Worm (Caenorhabditis elegans) whole organism, mixed stage, embryonic: ENCODE data around the gene crb-3.

ENCODE experiments used
- M03D4.4 ChIP-seq: sonication (generic microtip); optimal IDR thresholded peaks from 2 replicates; lab custom pipeline; 2017; ENCODE audit warnings: mild to moderate bottlenecking, missing genetic modification characterization, missing compliant biosample characterization
- blmp-1 ChIP-seq: fragments of 150-350 bp; optimal IDR thresholded peaks from 2 replicates; lab custom pipeline; 2014; ENCODE audit warnings: missing biosample characterization, missing genetic modification characterization
- ceh-39 ChIP-seq: fragments of 150-350 bp; optimal IDR thresholded peaks from 2 replicates; lab custom pipeline; 2014; ENCODE audit warnings: missing biosample characterization, missing genetic modification characterization
- ceh-43 ChIP-seq: fragments of 200-800 bp; sonication (Bioruptor generic); optimal IDR thresholded peaks from 2 replicates; lab custom pipeline; 2018; ENCODE audit warnings: mild to moderate bottlenecking, missing genetic modification characterization, moderate library complexity, missing compliant biosample characterization
- ces-1 ChIP-seq: fragments of 150-350 bp; optimal IDR thresholded peaks from 2 replicates; lab custom pipeline; 2014; ENCODE audit warnings: missing biosample characterization, missing genetic modification reagents, missing genetic modification characterization
- drap-1 ChIP-seq: fragments of 200-800 bp; sonication (Bioruptor generic); optimal IDR thresholded peaks from 3 replicates; lab custom pipeline; 2018; ENCODE audit warnings: mild to moderate bottlenecking, missing genetic modification characterization, missing compliant biosample characterization
- elt-1 ChIP-seq: sonication (generic microtip); optimal IDR thresholded peaks from 2 replicates; lab custom pipeline; 2017; ENCODE audit warnings: missing genetic modification characterization, mild to moderate bottlenecking, missing compliant biosample characterization, antibody characterized with exemption, moderate library complexity, borderline replicate concordance; ENCODE audit not compliant: insufficient read depth
- elt-3 ChIP-seq: fragments of 150-350 bp; optimal IDR thresholded peaks from 2 replicates; lab custom pipeline; 2014; ENCODE audit warnings: missing biosample characterization, missing genetic modification characterization
- flh-1 ChIP-seq: fragments of 200-800 bp; sonication (Bioruptor generic); optimal IDR thresholded peaks from 2 replicates; lab custom pipeline; 2018; ENCODE audit warnings: mild to moderate bottlenecking, missing genetic modification characterization, moderate library complexity, missing compliant biosample characterization
- ham-2 ChIP-seq: fragments of 200-800 bp; sonication (Bioruptor generic); optimal IDR thresholded peaks from 2 replicates; lab custom pipeline; 2018; ENCODE audit warnings: mild to moderate bottlenecking, missing genetic modification characterization, missing compliant biosample characterization
- hlh-1 ChIP-seq: fragments of 150-350 bp; optimal IDR thresholded peaks from 2 replicates; lab custom pipeline; 2014; ENCODE audit warnings: missing biosample characterization, missing genetic modification reagents, missing genetic modification characterization
- lin-13 ChIP-seq: fragments of 150-350 bp; optimal IDR thresholded peaks from 2 replicates; lab custom pipeline; 2014; ENCODE audit warnings: missing biosample characterization, missing genetic modification characterization
- lin-32 ChIP-seq: fragments of 200-800 bp; sonication (Bioruptor generic); optimal IDR thresholded peaks from 2 replicates; lab custom pipeline; 2018; ENCODE audit warnings: mild to moderate bottlenecking, missing genetic modification characterization, missing compliant biosample characterization
- mep-1 ChIP-seq: fragments of 150-350 bp; optimal IDR thresholded peaks from 2 replicates; lab custom pipeline; 2017; ENCODE audit warnings: missing biosample characterization, missing genetic modification reagents, missing genetic modification characterization, inconsistent platforms
- mls-2 ChIP-seq: sonication (generic microtip); optimal IDR thresholded peaks from 2 replicates; lab custom pipeline; 2016; ENCODE audit warnings: mild to moderate bottlenecking, missing genetic modification characterization, moderate library complexity, missing compliant biosample characterization
- nhr-12 ChIP-seq: fragments of 150-350 bp; optimal IDR thresholded peaks from 2 replicates; lab custom pipeline; 2014; ENCODE audit warnings: missing biosample characterization, missing genetic modification characterization
- nhr-2 ChIP-seq: fragments of 150-350 bp; optimal IDR thresholded peaks from 2 replicates; lab custom pipeline; 2014; ENCODE audit warnings: missing biosample characterization, missing genetic modification characterization
- nhr-237 ChIP-seq: fragments of 150-350 bp; optimal IDR thresholded peaks from 2 replicates; lab custom pipeline; 2014; ENCODE audit warnings: missing biosample characterization, missing genetic modification characterization
- nhr-28 ChIP-seq: fragments of 150-350 bp; optimal IDR thresholded peaks from 2 replicates; lab custom pipeline; 2014; ENCODE audit warnings: missing biosample characterization, missing genetic modification characterization
- nhr-76 ChIP-seq: sonication (generic microtip); optimal IDR thresholded peaks from 2 replicates; lab custom pipeline; 2017; ENCODE audit warnings: missing biosample characterization, missing genetic modification characterization
- pha-4 ChIP-seq: fragments of 150-350 bp; optimal IDR thresholded peaks from 2 replicates; lab custom pipeline; 2018; ENCODE audit warnings: missing biosample characterization, missing genetic modification reagents, missing genetic modification characterization
- snpc-4 ChIP-seq: fragments of 150-350 bp; optimal IDR thresholded peaks from 2 replicates; lab custom pipeline; 2014; ENCODE audit warnings: missing biosample characterization, missing genetic modification characterization
- sptf-1 ChIP-seq: sonication (generic microtip); optimal IDR thresholded peaks from 2 replicates; lab custom pipeline; 2017; ENCODE audit warnings: mild to moderate bottlenecking, missing genetic modification characterization, moderate library complexity, missing compliant biosample characterization
- tbx-8 ChIP-seq: fragments of 200-800 bp; sonication (Bioruptor generic); optimal IDR thresholded peaks from 2 replicates; lab custom pipeline; 2018; ENCODE audit warnings: mild to moderate bottlenecking, missing genetic modification characterization, moderate library complexity, missing compliant biosample characterization
- unc-120 ChIP-seq: sonication (generic microtip); optimal IDR thresholded peaks from 2 replicates; lab custom pipeline; 2017; ENCODE audit warnings: missing genetic modification characterization, missing compliant biosample characterization; ENCODE audit not compliant: poor library complexity, severe bottlenecking
- unc-39 ChIP-seq: fragments of 150-350 bp; optimal IDR thresholded peaks from 2 replicates; lab custom pipeline; 2014; ENCODE audit warnings: missing biosample characterization, missing genetic modification characterization
- unc-62 ChIP-seq: fragments of 150-350 bp; optimal IDR thresholded peaks from 2 replicates; lab custom pipeline; 2014; ENCODE audit warnings: missing biosample characterization, missing genetic modification reagents, missing genetic modification characterization
- zip-8 ChIP-seq: fragments of 150-350 bp; optimal IDR thresholded peaks from 2 replicates; lab custom pipeline; 2014; ENCODE audit warnings: missing biosample characterization, missing genetic modification characterization
- ztf-11 ChIP-seq: fragments of 150-350 bp; optimal IDR thresholded peaks from 2 replicates; lab custom pipeline; 2014; ENCODE audit warnings: missing biosample characterization, missing genetic modification characterization

The crb-3 gene

DNA sequence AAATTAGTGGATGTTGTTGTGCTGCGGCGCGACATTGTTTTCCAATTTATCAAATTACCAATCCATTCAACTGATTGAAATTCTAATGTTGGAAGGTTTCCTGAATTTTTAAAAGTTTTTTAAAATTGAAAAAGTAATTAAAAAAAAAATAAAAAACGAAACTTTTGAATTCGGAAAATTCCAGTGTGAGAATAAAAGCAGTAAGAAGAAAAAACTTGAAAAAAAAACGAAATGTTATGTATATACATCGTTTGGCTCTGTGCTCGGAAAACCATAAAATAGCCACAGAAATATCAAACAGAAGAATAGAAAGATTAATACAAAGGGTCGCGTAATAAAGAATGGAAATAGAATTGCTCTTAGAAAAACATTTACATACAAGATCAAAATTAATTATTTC, 28.5 kb downstream of the crb-3 start, which contains the start of gene vav-1:
TSS of gene vav-1 (minus strand) at position 101 of the 400 bp plus-strand sequence.
- no peak for TF ChIP-seq zip-8 (tag; lab: Kevin White, UChicago)
- TF ChIP-seq hlh-1 (tag; lab: Kevin White, UChicago): no peak
- TF ChIP-seq flh-1 (GFP tag; lab: Kevin White, UChicago): no peak
- TF ChIP-seq unc-39 (tag; lab: Kevin White, UChicago): no peak
- TF ChIP-seq ceh-39 (tag; lab: Kevin White, UChicago): no peak
- no peak for TF ChIP-seq nhr-76
- no peak for TF ChIP-seq mep-1 (tag; lab: Kevin White, UChicago)
- no peak for TF ChIP-seq elt-3 (tag; lab: Kevin White, UChicago)
- no peak for TF ChIP-seq ham-2 (GFP tag; lab: Kevin White, UChicago)
- no peak for TF ChIP-seq M03D4.4 (tag; lab: Kevin White, UChicago)
- no peak for TF ChIP-seq sptf-1
- no peak for TF ChIP-seq lin-13 (tag; lab: Kevin White, UChicago)
- TF ChIP-seq nhr-237 (tag; lab: Kevin White, UChicago): no peak
- TF ChIP-seq ceh-43: no peak
- no peak for TF ChIP-seq nhr-28 (tag; lab: Kevin White, UChicago)
- no peak for TF ChIP-seq ces-1 (GFP tag; lab: Kevin White, UChicago)

DNA sequence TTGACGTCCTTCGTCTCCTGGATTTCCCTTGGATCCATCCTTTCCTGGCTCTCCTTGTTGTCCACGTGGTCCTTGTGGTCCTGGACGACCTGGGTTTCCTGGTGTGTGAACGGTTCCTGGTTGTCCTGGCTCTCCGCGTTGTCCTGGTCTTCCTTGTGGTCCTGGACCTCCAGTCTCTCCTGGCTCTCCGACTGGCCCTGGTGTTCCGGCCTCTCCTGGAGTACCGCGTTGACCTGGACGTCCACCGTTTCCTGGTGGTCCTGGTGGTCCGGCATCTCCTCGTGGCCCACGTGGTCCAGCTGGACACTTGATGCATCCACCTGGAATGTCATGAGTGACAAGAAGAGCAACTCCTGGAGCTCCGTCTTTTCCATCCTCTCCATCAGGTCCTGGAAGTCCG, 30.2 kb downstream of the crb-3 start:
- no peak for TF ChIP-seq nhr-76
- TF ChIP-seq mep-1 (tag; lab: Kevin White, UChicago): no peak
- no peak for TF ChIP-seq lin-32
- TF ChIP-seq M03D4.4 (tag; lab: Kevin White, UChicago): no peak
- TF ChIP-seq sptf-1: no peak
- no peak for TF ChIP-seq mls-2 (tag; lab: Kevin White, UChicago)
- TF ChIP-seq pha-4 (tag; lab: Kevin White, UChicago): no peak
- no peak for TF ChIP-seq ham-2 (GFP tag; lab: Kevin White, UChicago)
- no peak for TF ChIP-seq tbx-8
- no peak for TF ChIP-seq elt-1 (tag; lab: Kevin White, UChicago)
- TF ChIP-seq nhr-28 (tag; lab: Kevin White, UChicago): no peak

DNA sequence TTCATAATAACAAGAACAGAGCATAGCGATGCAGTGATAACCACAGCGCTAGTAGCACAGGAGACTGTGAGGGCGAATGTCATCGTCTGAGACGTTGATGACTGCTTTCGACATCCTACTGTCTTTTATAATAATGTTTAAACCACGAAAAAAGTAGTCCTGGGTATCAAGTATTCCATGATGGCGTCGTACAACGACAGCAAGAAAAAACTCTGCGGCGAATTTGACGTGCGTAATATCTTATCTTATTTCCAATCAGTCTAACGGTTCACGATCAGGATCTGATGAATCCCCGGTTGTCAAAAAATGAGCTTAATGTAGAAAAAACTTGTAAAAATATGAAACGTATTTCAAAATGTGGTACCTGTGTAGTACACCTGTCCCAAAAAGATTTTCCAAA, 30.9 kb downstream of the crb-3 start, which contains the start of gene col-175:
TSS of gene col-175 (minus strand) at position 101 of the 400 bp plus-strand sequence.
- TF ChIP-seq flh-1 (GFP tag; lab: Kevin White, UChicago) (no peak), nhr-2 (tag; lab: Kevin White, UChicago) (no peak), M03D4.4 (tag; lab: Kevin White, UChicago) (no peak), ham-2 (GFP tag; lab: Kevin White, UChicago) (no peak)
- TF ChIP-seq, all 35 proteins: peak for 0

DNA sequence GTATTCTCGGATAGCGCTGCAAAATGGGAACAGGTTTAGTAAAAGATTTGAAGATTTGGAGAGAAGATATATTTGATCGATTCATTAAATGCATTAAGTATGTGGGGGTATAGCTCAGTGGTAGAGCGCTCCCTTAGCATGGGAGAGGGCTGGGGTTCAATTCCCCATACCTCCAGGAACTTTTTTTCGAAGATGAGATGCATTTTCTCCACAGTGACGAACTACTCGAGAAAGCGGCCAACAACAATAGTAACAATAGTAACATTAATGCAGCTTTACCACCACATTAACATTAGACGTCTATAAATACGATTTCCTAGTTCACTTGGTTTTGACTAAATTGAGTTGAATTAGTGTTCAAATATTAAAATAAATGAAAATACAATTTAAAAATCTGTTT, 34.1 kb downstream of the crb-3 start:
- no peak for TF ChIP-seq lin-32
- TF ChIP-seq, all 35 proteins: peak for 0

DNA sequence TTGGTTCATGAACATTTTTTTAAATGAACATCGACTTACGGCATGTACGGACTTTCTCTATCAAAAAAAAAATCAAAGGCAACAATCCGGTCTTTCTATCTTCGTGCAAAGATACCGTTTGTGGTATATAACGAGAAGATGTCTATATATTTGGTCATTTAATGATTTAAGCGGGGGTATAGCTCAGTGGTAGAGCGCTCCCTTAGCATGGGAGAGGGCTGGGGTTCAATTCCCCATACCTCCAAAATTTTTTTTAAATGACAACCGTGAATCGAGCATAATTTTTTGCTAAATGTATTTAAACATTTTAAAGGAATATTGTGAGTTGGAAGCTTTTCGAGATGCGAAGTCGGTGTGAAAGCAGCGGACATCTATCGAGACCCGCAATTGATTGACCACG, 35.1 kb downstream of the crb-3 start:
- no peak for TF ChIP-seq pha-4 (tag; lab: Kevin White, UChicago)
- no peak for TF ChIP-seq M03D4.4 (tag; lab: Kevin White, UChicago)
- TF ChIP-seq lin-13 (tag; lab: Kevin White, UChicago): no peak
- TF ChIP-seq unc-62 (GFP tag; lab: Kevin White, UChicago): no peak
- no peak for TF ChIP-seq nhr-2 (tag; lab: Kevin White, UChicago)
- TF ChIP-seq tbx-8: no peak
- TF ChIP-seq snpc-4 (tag; lab: Kevin White, UChicago): no peak
- TF ChIP-seq nhr-237 (tag; lab: Kevin White, UChicago): no peak
- no peak for TF ChIP-seq ceh-43
- no peak for TF ChIP-seq lin-32
- TF ChIP-seq nhr-76: no peak
- TF ChIP-seq nhr-28 (tag; lab: Kevin White, UChicago): no peak
- no peak for TF ChIP-seq drap-1

DNA sequence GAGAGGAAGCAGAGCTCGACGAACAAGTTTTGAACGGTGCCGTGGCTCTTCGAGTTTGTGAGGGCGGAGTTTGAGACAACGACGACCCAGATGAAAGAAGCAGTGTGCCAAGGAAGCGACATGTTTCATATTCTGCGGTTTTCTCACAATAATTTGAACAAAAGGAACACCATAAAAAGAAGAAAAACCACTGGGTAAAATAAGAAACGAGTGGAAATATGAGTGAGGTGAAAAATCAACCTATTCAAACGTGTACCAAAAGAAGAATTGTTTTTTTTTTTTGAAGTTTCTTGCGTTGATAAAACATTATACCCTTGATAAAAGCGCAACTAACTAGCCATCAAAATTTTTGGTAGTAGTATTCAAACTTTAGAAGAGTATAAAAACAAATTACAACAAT, 38.6 kb downstream of the crb-3 start, which contains the start of gene lgc-4:
TSS of gene lgc-4 (minus strand) at position 101 of the 400 bp plus-strand sequence.
- no peak for TF ChIP-seq nhr-12
- no peak for TF ChIP-seq hlh-1 (tag; lab: Kevin White, UChicago)
- TF ChIP-seq blmp-1 (tag; lab: Kevin White, UChicago): no peak
- no peak for TF ChIP-seq ceh-39 (tag; lab: Kevin White, UChicago)
- no peak for TF ChIP-seq unc-120 (tag; lab: Kevin White, UChicago)
- no peak for TF ChIP-seq unc-62 (GFP tag; lab: Kevin White, UChicago)
- TF ChIP-seq ceh-43: no peak
- TF ChIP-seq ztf-11 (tag; lab: Kevin White, UChicago): no peak
- TF ChIP-seq nhr-76: no peak
